Fruit fly (Drosophila melanogaster): Measurements from ENCODE around the gene CG42304.

DNA sequence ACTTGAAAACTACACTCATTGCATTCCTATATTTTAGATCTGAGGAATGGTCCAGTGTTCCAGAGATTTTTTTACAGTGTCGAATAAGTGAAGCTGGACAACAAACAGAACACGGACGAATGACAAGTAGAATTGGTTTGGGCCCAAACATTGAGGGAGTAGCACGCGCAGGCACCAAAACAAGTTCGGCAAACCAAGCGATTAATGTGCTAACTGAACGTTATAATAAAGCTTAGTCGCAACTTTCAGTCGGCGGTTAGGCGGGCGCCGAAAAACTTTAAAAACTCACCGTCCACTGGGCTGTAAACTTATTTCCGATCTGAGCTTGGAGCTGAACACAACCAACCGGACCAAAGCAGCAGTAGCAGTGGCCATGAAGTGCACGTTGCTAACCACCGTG, 6.8 kb upstream of the CG42304 start, which contains the start of gene CG1143:
- TF ChIP-seq Antp (GFP tag; optimal IDR thresholded peaks at IDR 0.05) (no peak), bcd (GFP tag; optimal IDR thresholded peaks at IDR 0.05) (no peak), Hmx (GFP tag; optimal IDR thresholded peaks at IDR 0.05) (no peak), Max (GFP tag; optimal IDR thresholded peaks at IDR 0.05) (no peak), Camta (GFP tag; optimal IDR thresholded peaks at IDR 0.05) (no peak), CG11247 (GFP tag; IDR thresholded peaks at IDR 0.05) (no peak)

Data from whole organism, embryonic.